Worm (Caenorhabditis elegans) whole organism, L4/young adult: ENCODE results near the gene C25H3.10.

Source experiments
- W03F9.2 ChIP-seq: fragments of 150-350 bp; optimal IDR thresholded peaks from 2 replicates; lab custom pipeline; 2014; ENCODE audit warnings: missing biosample characterization, missing genetic modification characterization
- dao-5 ChIP-seq: sonication (generic microtip); optimal IDR thresholded peaks from 2 replicates; lab custom pipeline; 2016; ENCODE audit warnings: missing genotype, missing genetic modification characterization, moderate library complexity, missing compliant biosample characterization
- him-1 ChIP-seq: sonication (generic microtip); optimal IDR thresholded peaks from 2 replicates; lab custom pipeline; 2016; ENCODE audit warnings: missing genotype, missing genetic modification reagents, missing genetic modification characterization, missing compliant biosample characterization

DNA sequence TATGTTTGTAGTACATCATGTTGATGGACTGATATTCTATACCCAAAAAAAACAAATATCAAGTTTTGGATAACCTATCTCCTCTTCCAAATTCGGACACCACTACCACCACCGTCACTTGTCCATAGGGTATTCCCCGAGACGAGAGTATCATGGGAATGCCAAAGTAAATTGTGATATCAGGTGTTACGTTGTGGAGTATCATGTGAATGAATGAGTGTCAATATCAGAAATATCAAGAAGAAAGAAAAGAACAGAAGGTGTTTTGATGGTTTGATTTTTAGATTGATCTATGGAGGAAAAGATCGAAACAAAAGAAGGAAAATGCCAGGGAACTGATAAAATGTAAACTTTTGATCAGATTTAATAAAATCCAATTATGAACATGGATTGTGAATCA lies 515 bp downstream of the C25H3.10 start:
- TF ChIP-seq W03F9.2 (tag; lab: Kevin White, UChicago) = no peak
- no peak for TF ChIP-seq him-1 (tag; lab: Kevin White, UChicago)
- no peak for TF ChIP-seq dao-5 (tag; lab: Kevin White, UChicago)
